Fruit fly (Drosophila melanogaster): ENCODE measurements around the gene CG9541.

CG9541 gene

dm6 chr2L:8997285-8997684, 22.1 kb upstream of the CG9541 start, which contains the start of the genes alien and CG18661 (continued):
- TF ChIP-seq CG9932 (GFP tag; IDR thresholded peaks at IDR 0.05) (peak; percentile 98), sim (GFP tag; IDR thresholded peaks at IDR 0.05) (no peak), bowl (GFP tag; IDR thresholded peaks at IDR 0.05) (peak; percentile 92), CG12744 (GFP tag; optimal IDR thresholded peaks at IDR 0.05) (peak; percentile 91), CG18476 (GFP tag; optimal IDR thresholded peaks at IDR 0.05) (peak; percentile 22), chinmo (GFP tag; IDR thresholded peaks at IDR 0.05; ENCODE audit: partially characterized antibody) (no peak), BEAF-32 (GFP tag; optimal IDR thresholded peaks at IDR 0.05) (peak; percentile 73), Atf3 (GFP tag; optimal IDR thresholded peaks at IDR 0.05) (peak; percentile 94), fd3F (GFP tag; optimal IDR thresholded peaks at IDR 0.05) (peak; percentile 44), fd96Cb (tag; optimal IDR thresholded peaks at IDR 0.05) (peak; percentile 90), CG17186 (GFP tag; optimal IDR thresholded peaks at IDR 0.05) (peak; percentile 68), CG8478 (optimal IDR thresholded peaks at IDR 0.05) (no peak), Ravus (GFP tag; IDR thresholded peaks at IDR 0.05) (peak; percentile 85), unc-4 (GFP tag; IDR thresholded peaks at IDR 0.05; ENCODE audit: partially characterized antibody) (peak; percentile 57), CG10979 (tag; optimal IDR thresholded peaks at IDR 0.05) (peak; percentile 79), Xrp1 (GFP tag; IDR thresholded peaks at IDR 0.05) (peak; percentile 85), pnt (GFP tag; optimal IDR thresholded peaks at IDR 0.05) (peak; percentile 97), Nf-YA (GFP tag; IDR thresholded peaks at IDR 0.05) (peak; percentile 83), gsb-n (tag; optimal IDR thresholded peaks at IDR 0.05) (peak; percentile 60), CG17568 (GFP tag; optimal IDR thresholded peaks at IDR 0.05) (no peak), seq (GFP tag; IDR thresholded peaks at IDR 0.05) (peak; percentile 84), Drgx (GFP tag; IDR thresholded peaks at IDR 0.05) (peak; percentile 75), hth (optimal IDR thresholded peaks at IDR 0.05) (no peak), CG7987 (GFP tag; optimal IDR thresholded peaks at IDR 0.05) (peak; percentile 54), trh (GFP tag; optimal IDR thresholded peaks at IDR 0.05) (peak; percentile 91), CG14710 (tag; optimal IDR thresholded peaks at IDR 0.05) (peak; percentile 79), CG8290 (GFP tag; optimal IDR thresholded peaks at IDR 0.05) (peak; percentile 89), CG8290 (tag; optimal IDR thresholded peaks at IDR 0.05) (peak in 1 of 2 experiments; percentile 90), wdn (GFP tag; IDR thresholded peaks at IDR 0.05) (peak; percentile 77), tgo (GFP tag; IDR thresholded peaks at IDR 0.05) (peak; percentile 87), CG14014 (GFP tag; IDR thresholded peaks at IDR 0.05) (peak; percentile 88), sna (GFP tag; IDR thresholded peaks at IDR 0.05; ENCODE audit: partially characterized antibody) (0 out of 2 replicates have a peak, but pooled peaks have one; percentile 14), al (GFP tag; IDR thresholded peaks at IDR 0.05) (peak; percentile 88), Awh (GFP tag; IDR thresholded peaks at IDR 0.05) (peak; percentile 69), schlank (tag; optimal IDR thresholded peaks at IDR 0.05) (peak; percentile 66), Gsc (GFP tag; IDR thresholded peaks at IDR 0.05) (peak; percentile 48; the same call in 1 of the 2 replicates), Taf1 (GFP tag; IDR thresholded peaks at IDR 0.05) (peak; percentile 96), CG10209 (GFP tag; optimal IDR thresholded peaks at IDR 0.05) (peak; percentile 83), CG6813 (GFP tag; optimal IDR thresholded peaks at IDR 0.05) (no peak), CG4854 (GFP tag; optimal IDR thresholded peaks at IDR 0.05) (peak; percentile 59), fu2 (GFP tag; optimal IDR thresholded peaks at IDR 0.05) (peak; percentile 86), MTF-1 (GFP tag; optimal IDR thresholded peaks at IDR 0.05; ENCODE audit: borderline replicate concordance) (no peak), zf30C (GFP tag; optimal IDR thresholded peaks at IDR 0.05) (no peak), salm (tag; optimal IDR thresholded peaks at IDR 0.05) (peak; percentile 21), CG3995 (GFP tag; optimal IDR thresholded peaks at IDR 0.05) (peak; percentile 98), ftz-f1 (GFP tag; optimal IDR thresholded peaks at IDR 0.05) (peak; percentile 14), lab (GFP tag; optimal IDR thresholded peaks at IDR 0.05) (peak; percentile 72), CG7556 (GFP tag; optimal IDR thresholded peaks at IDR 0.05) (peak; percentile 30), Ets97D (GFP tag; optimal IDR thresholded peaks at IDR 0.05) (peak; percentile 88), CG12104 (GFP tag; optimal IDR thresholded peaks at IDR 0.05) (peak; percentile 43), usp (GFP tag; optimal IDR thresholded peaks at IDR 0.05) (no peak), Kr (GFP tag; optimal IDR thresholded peaks at IDR 0.05) (no peak)

All from whole organism, embryonic.